Worm (Caenorhabditis elegans) whole organism, L2 larva: ENCODE results near the gene spig-9.

Source experiments
- F13H6.1 ChIP-seq: sonication (generic microtip); optimal IDR thresholded peaks from 2 replicates; lab custom pipeline; 2016; ENCODE audit warnings: missing genetic modification characterization, missing compliant biosample characterization
- R02D3.7 ChIP-seq: fragments of 150-350 bp; optimal IDR thresholded peaks from 2 replicates; lab custom pipeline; 2014; ENCODE audit warnings: missing biosample characterization, missing genetic modification characterization
- Y55F3AM.14 ChIP-seq: fragments of 200-800 bp; sonication (Bioruptor generic); optimal IDR thresholded peaks from 2 replicates; lab custom pipeline; 2018; ENCODE audit warnings: mild to moderate bottlenecking, missing genetic modification characterization, missing compliant biosample characterization
- aly-2 ChIP-seq: fragments of 150-350 bp; optimal IDR thresholded peaks from 2 replicates; lab custom pipeline; 2014; ENCODE audit warnings: missing biosample characterization, missing genetic modification characterization
- ama-1 ChIP-seq: fragments of 150-350 bp; optimal IDR thresholded peaks from 2 replicates; lab custom pipeline; 2018; ENCODE audit warnings: inconsistent platforms
- ceh-82 ChIP-seq: fragments of 150-350 bp; optimal IDR thresholded peaks from 2 replicates; lab custom pipeline; 2014; ENCODE audit warnings: missing biosample characterization, missing genetic modification characterization
- crh-2 ChIP-seq: sonication (generic microtip); optimal IDR thresholded peaks from 2 replicates; lab custom pipeline; 2017; ENCODE audit warnings: missing biosample characterization, missing genetic modification characterization
- dmd-4 ChIP-seq: sonication (generic microtip); optimal IDR thresholded peaks from 2 replicates; lab custom pipeline; 2017; ENCODE audit warnings: missing biosample characterization, missing genetic modification characterization
- elt-3 ChIP-seq: sonication (generic microtip); optimal IDR thresholded peaks from 2 replicates; lab custom pipeline; 2017; ENCODE audit warnings: missing biosample characterization, missing genetic modification characterization
- gmeb-1 ChIP-seq: fragments of 150-350 bp; optimal IDR thresholded peaks from 2 replicates; lab custom pipeline; 2014; ENCODE audit warnings: missing biosample characterization, missing genetic modification characterization
- lin-13 ChIP-seq: fragments of 150-350 bp; optimal IDR thresholded peaks from 2 replicates; lab custom pipeline; 2014; ENCODE audit warnings: missing biosample characterization, missing genetic modification reagents, missing genetic modification characterization
- lin-39 ChIP-seq: fragments of 150-350 bp; optimal IDR thresholded peaks from 2 replicates; lab custom pipeline; 2014; ENCODE audit warnings: missing biosample characterization, missing genetic modification reagents, missing genetic modification characterization
- lsy-2 ChIP-seq, 2 experiments: fragments of 150-350 bp in 1 of 2; sonication (generic microtip) in 1 of 2; optimal IDR thresholded peaks; 2 replicates each; lab custom pipeline; 2014 to 2017; ENCODE audit warnings: missing biosample characterization in 2 of 2, missing genetic modification characterization in 2 of 2
- mab-5 ChIP-seq: fragments of 150-350 bp; optimal IDR thresholded peaks from 2 replicates; lab custom pipeline; 2014; ENCODE audit warnings: missing biosample characterization, missing genetic modification characterization
- mbf-1 ChIP-seq: sonication (generic microtip); optimal IDR thresholded peaks from 2 replicates; lab custom pipeline; 2017; ENCODE audit warnings: missing biosample characterization, missing genetic modification characterization
- mdl-1 ChIP-seq, 2 experiments: fragments of 150-350 bp in 1 of 2; sonication (generic microtip) in 1 of 2; optimal IDR thresholded peaks; 2 replicates each; lab custom pipeline; 2017; ENCODE audit warnings: missing biosample characterization in 2 of 2, missing genetic modification characterization in 2 of 2
- nhr-10 ChIP-seq: sonication (generic microtip); optimal IDR thresholded peaks from 2 replicates; lab custom pipeline; 2017; ENCODE audit warnings: missing biosample characterization, missing genetic modification characterization
- nhr-12 ChIP-seq: fragments of 150-350 bp; optimal IDR thresholded peaks from 2 replicates; lab custom pipeline; 2014; ENCODE audit warnings: missing biosample characterization, missing genetic modification characterization
- nhr-129 ChIP-seq: fragments of 150-350 bp; optimal IDR thresholded peaks from 2 replicates; lab custom pipeline; 2014; ENCODE audit warnings: missing biosample characterization, missing genetic modification characterization
- nhr-21 ChIP-seq: fragments of 150-350 bp; optimal IDR thresholded peaks from 2 replicates; lab custom pipeline; 2014; ENCODE audit warnings: missing biosample characterization, missing genetic modification characterization
- nhr-23 ChIP-seq: fragments of 150-350 bp; optimal IDR thresholded peaks from 2 replicates; lab custom pipeline; 2014; ENCODE audit warnings: missing biosample characterization, missing genetic modification reagents, missing genetic modification characterization
- nhr-25 ChIP-seq: fragments of 150-350 bp; sonication (generic microtip); optimal IDR thresholded peaks from 3 replicates; lab custom pipeline; 2014; ENCODE audit warnings: missing biosample characterization, missing genetic modification characterization
- nhr-6 ChIP-seq: fragments of 150-350 bp; optimal IDR thresholded peaks from 2 replicates; lab custom pipeline; 2014; ENCODE audit warnings: missing biosample characterization, missing genetic modification characterization
- nhr-77 ChIP-seq: fragments of 150-350 bp; optimal IDR thresholded peaks from 2 replicates; lab custom pipeline; 2014; ENCODE audit warnings: missing biosample characterization, missing genetic modification characterization
- peb-1 ChIP-seq: fragments of 150-350 bp; optimal IDR thresholded peaks from 2 replicates; lab custom pipeline; 2014; ENCODE audit warnings: missing biosample characterization, missing genetic modification characterization
- sem-4 ChIP-seq: fragments of 150-350 bp; optimal IDR thresholded peaks from 2 replicates; lab custom pipeline; 2014; ENCODE audit warnings: missing biosample characterization, missing genetic modification reagents, missing genetic modification characterization
- skn-1 ChIP-seq: sonication (generic microtip); optimal IDR thresholded peaks from 2 replicates; lab custom pipeline; 2017; ENCODE audit warnings: missing biosample characterization, missing genetic modification characterization
- sma-3 ChIP-seq: sonication (generic microtip); optimal IDR thresholded peaks from 2 replicates; lab custom pipeline; 2016; ENCODE audit warnings: missing genetic modification reagents, missing genetic modification characterization, missing compliant biosample characterization
- sma-9 ChIP-seq, 2 experiments: fragments of 150-350 bp in 1 of 2; sonication (generic microtip) in 1 of 2; optimal IDR thresholded peaks; 2 replicates each; lab custom pipeline; 2014 to 2016; ENCODE audit warnings: missing genetic modification characterization in 2 of 2, mild to moderate bottlenecking in 1 of 2, missing biosample characterization in 1 of 2, missing compliant biosample characterization in 1 of 2, missing genetic modification reagents in 1 of 2, moderate library complexity in 1 of 2
- unc-39 ChIP-seq: fragments of 150-350 bp; optimal IDR thresholded peaks from 2 replicates; lab custom pipeline; 2014; ENCODE audit warnings: missing biosample characterization, missing genetic modification characterization
- zag-1 ChIP-seq: fragments of 150-350 bp; optimal IDR thresholded peaks from 2 replicates; lab custom pipeline; 2014; ENCODE audit warnings: missing biosample characterization, missing genetic modification characterization
- ztf-1 ChIP-seq: fragments of 200-800 bp; sonication (Bioruptor generic); conservative IDR thresholded peaks from 2 replicates; pipeline ENCODE4 v1.3.6; 2022; ENCODE audit warnings: missing genetic modification characterization, missing compliant biosample characterization
- ztf-11 ChIP-seq: sonication (generic microtip); optimal IDR thresholded peaks from 2 replicates; lab custom pipeline; 2017; ENCODE audit warnings: missing biosample characterization, missing genetic modification characterization
- ztf-4 ChIP-seq: fragments of 150-350 bp; optimal IDR thresholded peaks from 2 replicates; lab custom pipeline; 2014; ENCODE audit warnings: missing biosample characterization, missing genetic modification characterization

The spig-9 gene

ce11 chrV:13652322-13652721 is 40.6 kb upstream of the spig-9 start:
- TF ChIP-seq F13H6.1 (tag; lab: Kevin White, UChicago) (no peak), lin-39 (tag; lab: Kevin White, UChicago) (no peak), unc-39 (tag; lab: Kevin White, UChicago) (no peak), dmd-4 (tag; lab: Kevin White, UChicago) (no peak), nhr-12 (tag; lab: Kevin White, UChicago) (no peak), nhr-10 (tag; lab: Kevin White, UChicago) (no peak), peb-1 (no peak), nhr-129 (tag; lab: Kevin White, UChicago) (no peak), elt-3 (tag; lab: Kevin White, UChicago) (no peak), R02D3.7 (tag; lab: Kevin White, UChicago) (no peak), ama-1 (no peak), mab-5 (no peak)

DNA sequence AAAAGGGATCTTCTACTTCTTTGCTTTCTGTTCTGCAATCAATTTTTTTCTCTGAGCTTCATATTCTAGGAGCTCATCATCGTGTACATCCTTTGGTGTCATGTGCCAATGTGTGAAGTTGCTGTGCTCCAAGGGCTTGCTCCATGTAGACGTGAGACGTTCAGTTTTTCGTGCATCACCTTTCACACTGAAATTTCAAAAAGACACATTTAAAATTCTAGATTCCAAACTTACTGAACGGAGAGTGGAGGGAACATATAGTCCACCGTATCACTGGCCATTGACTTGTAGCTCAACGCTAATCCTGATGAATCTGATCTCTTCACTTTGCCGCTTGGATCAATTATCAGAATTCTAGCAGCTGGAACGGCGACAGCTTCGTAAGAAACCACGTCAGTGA is 39.1 kb upstream of the spig-9 start:
- TF ChIP-seq lsy-2 (tag; optimal IDR thresholded peaks at IDR 0.05; lab: Kevin White, UChicago) (no peak), ceh-82 (no peak), nhr-6 (no peak), gmeb-1 (tag; lab: Kevin White, UChicago) (no peak), mdl-1 (tag; optimal IDR thresholded peaks at IDR 0.05; lab: Kevin White, UChicago) (no peak), crh-2 (no peak), R02D3.7 (tag; lab: Kevin White, UChicago) (no peak), skn-1 (tag; lab: Kevin White, UChicago) (no peak), ztf-1 (GFP tag; lab: Robert Waterston, UW) (no peak)
- TF ChIP-seq, all 48 proteins: peak for 0

DNA sequence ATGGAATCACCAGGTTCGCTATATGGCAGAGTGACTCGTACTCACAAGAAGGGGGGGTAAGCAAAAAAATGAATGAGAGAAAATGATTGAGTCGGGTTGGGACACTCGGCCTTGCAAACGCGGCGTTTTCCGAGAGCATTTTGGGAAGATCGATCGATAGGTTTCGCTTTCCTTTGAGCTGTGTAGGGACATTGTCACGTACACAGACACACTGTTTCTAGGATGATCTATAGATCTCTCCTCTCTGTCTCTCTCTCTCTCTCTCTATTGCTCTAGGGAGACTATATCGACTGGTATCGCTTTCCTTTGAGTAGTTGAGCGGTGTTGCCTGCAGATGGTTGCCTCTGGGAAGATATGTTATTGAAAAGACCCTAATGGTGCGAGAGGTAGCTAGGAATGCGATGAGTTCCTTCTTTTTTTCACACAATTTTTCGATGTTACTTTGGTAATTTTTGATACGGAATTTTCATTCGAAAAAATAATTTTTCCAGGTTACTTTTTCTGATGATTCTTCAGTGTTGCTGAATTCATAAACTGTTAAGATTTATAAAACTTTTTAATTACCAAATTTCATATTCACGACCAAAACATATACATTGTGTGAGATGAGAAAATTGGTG is 38.2 kb upstream of the spig-9 start, which contains the start of gene H37A05.4:
Gene H37A05.4 (minus strand): TSS at position 51 of the 620 bp plus-strand sequence.
- TF ChIP-seq sem-4 (tag; lab: Kevin White, UChicago) (no peak), ama-1 (peak; percentile 22), Y55F3AM.14 (GFP tag; lab: Kevin White, UChicago) (peak; percentile 10), dmd-4 (tag; lab: Kevin White, UChicago) (no peak), ztf-11 (tag; lab: Kevin White, UChicago) (no peak), nhr-23 (tag; lab: Kevin White, UChicago) (no peak), unc-39 (tag; lab: Kevin White, UChicago) (no peak), mab-5 (no peak), gmeb-1 (tag; lab: Kevin White, UChicago) (no peak), elt-3 (tag; lab: Kevin White, UChicago) (no peak), F13H6.1 (tag; lab: Kevin White, UChicago) (no peak), sma-3 (GFP tag; lab: Kevin White, UChicago) (peak; percentile 44), mdl-1 (tag; optimal IDR thresholded peaks at IDR 0.05; lab: Kevin White, UChicago) (no peak), nhr-12 (tag; lab: Kevin White, UChicago) (no peak), nhr-129 (tag; lab: Kevin White, UChicago) (no peak), ztf-1 (GFP tag; lab: Robert Waterston, UW) (0 out of 2 replicates have a peak, but pooled peaks have one; percentile 20), ztf-4 (tag; lab: Kevin White, UChicago) (peak; percentile 75), zag-1 (tag; lab: Kevin White, UChicago) (no peak), lin-13 (GFP tag; lab: Kevin White, UChicago) (peak; percentile 8), nhr-25 (tag; lab: Kevin White, UChicago) (peak; percentile 53), mbf-1 (tag; lab: Kevin White, UChicago) (no peak), peb-1 (no peak), aly-2 (no peak), lin-39 (tag; lab: Kevin White, UChicago) (no peak), nhr-21 (tag; lab: Kevin White, UChicago) (no peak), nhr-77 (tag; lab: Kevin White, UChicago) (no peak), skn-1 (tag; lab: Kevin White, UChicago) (no peak)

ce11 chrV:13647617-13648016 is 35.9 kb upstream of the spig-9 start:
- TF ChIP-seq zag-1 (tag; lab: Kevin White, UChicago) (no peak), sma-9 (GFP tag; optimal IDR thresholded peaks at IDR 0.05; lab: Kevin White, UChicago) (no peak), sma-9 (tag; optimal IDR thresholded peaks at IDR 0.05; lab: Kevin White, UChicago) (no peak)
